Worm (Caenorhabditis elegans): ENCODE data around the gene F42A10.7.

F42A10.7 gene

DNA sequence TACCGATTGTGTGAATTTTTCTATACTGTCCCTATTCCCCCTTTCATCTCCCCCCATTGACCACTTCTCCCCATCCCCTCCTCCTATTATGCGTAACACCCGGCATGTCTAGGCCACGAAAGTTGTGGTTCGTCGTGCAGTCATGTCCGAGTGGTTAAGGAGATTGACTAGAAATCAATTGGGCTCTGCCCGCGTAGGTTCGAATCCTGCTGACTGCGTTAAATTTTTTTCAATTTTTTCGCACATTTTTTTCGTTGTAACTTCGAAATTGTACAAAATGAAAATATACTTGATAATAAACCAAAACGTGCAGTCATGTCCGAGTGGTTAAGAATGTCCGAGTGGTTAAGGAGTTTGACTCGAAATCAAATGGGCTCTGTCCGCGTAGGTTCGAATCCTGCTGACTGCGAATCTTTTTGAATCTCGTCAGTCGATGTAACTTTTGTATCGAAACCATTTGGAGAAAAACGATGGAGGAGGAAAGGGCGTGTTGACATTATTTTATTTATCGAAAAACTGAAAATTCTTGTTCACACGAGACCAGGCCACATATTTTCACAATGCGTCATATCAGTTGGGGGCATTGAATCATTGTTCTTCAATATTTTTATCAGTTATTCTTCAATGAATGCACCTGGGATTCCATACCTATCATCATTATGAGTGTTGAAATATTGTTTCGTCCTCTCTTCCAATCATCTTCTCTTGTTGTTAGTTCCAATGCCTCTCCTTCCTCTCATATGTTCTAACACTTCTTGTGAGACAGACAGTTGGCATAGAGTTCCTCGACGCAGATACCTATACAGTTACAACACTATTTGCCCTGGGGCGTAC is 19.6 kb downstream of the F42A10.7 start, which contains the start of gene nfm-1 (continued):
- TF ChIP-seq ceh-34 (tag; optimal IDR thresholded peaks at IDR 0.05), result peak; percentile 19
- TF ChIP-seq pqm-1 (tag; optimal IDR thresholded peaks at IDR 0.05), result no peak
- peak; percentile 4 for TF ChIP-seq pros-1 (tag; optimal IDR thresholded peaks at IDR 0.05)
- TF ChIP-seq ceh-2 (tag; optimal IDR thresholded peaks at IDR 0.05), result peak; percentile 25
- peak; percentile 86 for TF ChIP-seq sox-4 (tag; optimal IDR thresholded peaks at IDR 0.05)
- no peak for TF ChIP-seq mec-3 (tag; optimal IDR thresholded peaks at IDR 0.05; ENCODE audit: borderline replicate concordance)
- TF ChIP-seq pag-3 (tag; optimal IDR thresholded peaks at IDR 0.05; ENCODE audit: borderline replicate concordance), result no peak
- TF ChIP-seq lim-6 (tag; optimal IDR thresholded peaks at IDR 0.05), result no peak
- TF ChIP-seq sdc-2 (tag; optimal IDR thresholded peaks at IDR 0.05), result peak; percentile 19
- peak; percentile 63 for TF ChIP-seq hlh-15 (tag; optimal IDR thresholded peaks at IDR 0.05)
- TF ChIP-seq C38D4.7 (GFP tag; optimal IDR thresholded peaks at IDR 0.05), result peak; percentile 82
- TF ChIP-seq eyg-1 (tag; optimal IDR thresholded peaks at IDR 0.05), result peak; percentile 38
- peak; percentile 64 for TF ChIP-seq dve-1 (tag; optimal IDR thresholded peaks at IDR 0.05)
- peak; percentile 63 for TF ChIP-seq nfya-1 (tag; optimal IDR thresholded peaks at IDR 0.05)
- TF ChIP-seq hlh-13 (GFP tag; optimal IDR thresholded peaks at IDR 0.05), result peak; percentile 40
- peak; percentile 83 for TF ChIP-seq elt-2 (tag; optimal IDR thresholded peaks at IDR 0.05)
- no peak for TF ChIP-seq ets-4 (tag; optimal IDR thresholded peaks at IDR 0.05)
- TF ChIP-seq ttx-3 (tag; optimal IDR thresholded peaks at IDR 0.05), result peak; percentile 79

DNA sequence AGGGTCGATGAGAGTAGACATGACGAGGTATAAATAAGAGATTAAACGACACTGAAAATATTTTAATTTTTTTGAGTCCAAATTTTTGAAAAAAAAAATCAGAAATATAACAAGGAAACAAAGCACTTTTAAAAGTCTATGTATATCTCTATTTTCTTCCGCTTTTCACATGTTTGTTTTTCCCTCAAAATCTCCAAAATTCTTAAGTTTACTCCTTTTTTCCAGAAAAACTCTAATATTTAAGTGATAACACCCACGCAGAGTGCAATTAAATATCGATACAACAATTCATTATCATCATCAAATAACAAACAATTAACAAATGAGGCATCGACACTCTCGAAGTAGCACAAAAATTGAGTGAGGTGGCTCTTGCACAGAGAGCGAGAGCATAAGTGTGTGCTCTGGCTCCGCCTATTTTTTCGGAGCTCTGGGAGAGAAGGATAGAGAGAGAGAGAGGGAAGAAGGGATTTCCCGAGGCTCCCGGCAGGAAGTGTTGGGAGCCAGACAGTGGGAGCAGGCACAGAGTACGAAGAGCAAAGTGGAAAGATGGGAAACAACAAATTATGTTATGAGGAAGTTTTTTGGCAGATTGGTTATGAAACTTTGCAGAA is 20.7 kb downstream of the F42A10.7 start, which contains the start of gene anmt-2:
Gene anmt-2 (minus strand): TSS at position 51 of the 614 bp plus-strand sequence.
- TF ChIP-seq ceh-18 (tag; optimal IDR thresholded peaks at IDR 0.05) (peak; percentile 62), dmd-4 (tag; optimal IDR thresholded peaks at IDR 0.05; ENCODE audit: borderline replicate concordance) (no peak)

DNA sequence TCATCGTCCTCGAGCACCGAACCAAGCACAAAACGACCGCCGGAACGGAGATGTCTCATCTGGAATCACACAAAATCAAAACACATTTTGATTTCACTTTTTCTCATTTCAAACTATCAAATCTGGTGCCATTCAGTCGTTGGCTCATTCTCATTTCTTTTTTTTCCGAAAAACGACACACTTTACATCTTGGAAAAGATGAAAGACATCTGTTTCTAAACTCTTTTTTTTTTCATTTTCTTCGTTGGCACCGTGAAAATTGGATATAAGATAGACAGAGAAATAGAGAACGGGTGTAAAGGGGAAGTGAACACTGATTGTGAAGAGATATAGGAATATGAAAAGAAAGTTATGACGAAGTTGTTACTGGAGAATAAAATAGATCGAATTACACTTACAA is 22.7 kb downstream of the F42A10.7 start:
- TF ChIP-seq F13H6.1 (tag; optimal IDR thresholded peaks at IDR 0.05) (no peak), hlh-6 (tag; optimal IDR thresholded peaks at IDR 0.05) (no peak), C08G9.2 (tag; optimal IDR thresholded peaks at IDR 0.05) (no peak), ceh-19 (GFP tag; optimal IDR thresholded peaks at IDR 0.05) (no peak), pag-3 (tag; optimal IDR thresholded peaks at IDR 0.05; ENCODE audit: borderline replicate concordance) (no peak), unc-55 (GFP tag; optimal IDR thresholded peaks at IDR 0.05) (no peak), elt-2 (tag; optimal IDR thresholded peaks at IDR 0.05) (no peak), nhr-232 (tag; optimal IDR thresholded peaks at IDR 0.05) (no peak), ceh-24 (tag; optimal IDR thresholded peaks at IDR 0.05) (no peak), ceh-31 (tag; optimal IDR thresholded peaks at IDR 0.05) (no peak), K09A11.1 (tag; optimal IDR thresholded peaks at IDR 0.05; ENCODE audit: insufficient read depth) (no peak), hlh-30 (tag; optimal IDR thresholded peaks at IDR 0.05; ENCODE audit: insufficient read depth) (no peak), pha-2 (tag; optimal IDR thresholded peaks at IDR 0.05) (no peak), ztf-16 (tag; optimal IDR thresholded peaks at IDR 0.05) (no peak)

DNA sequence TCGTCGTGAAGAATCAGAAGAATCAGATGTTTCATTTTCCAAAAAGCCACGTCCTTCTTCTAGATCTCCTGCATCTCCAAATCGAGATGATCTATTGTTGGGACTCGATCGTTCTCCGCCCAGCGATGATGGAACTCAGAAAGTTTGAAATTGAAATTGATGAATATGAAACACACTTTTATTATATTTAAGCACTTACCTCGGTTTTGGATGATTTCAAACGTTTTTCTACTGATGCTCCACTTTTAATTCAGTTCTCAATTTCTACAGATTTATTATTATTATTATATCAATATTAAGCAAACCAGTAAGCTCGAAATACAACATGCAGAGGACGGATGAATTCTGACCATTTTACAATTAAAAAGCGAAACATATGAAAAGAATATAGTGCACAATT is 23.9 kb downstream of the F42A10.7 start:
- no peak for TF ChIP-seq T23F11.4 (GFP tag; optimal IDR thresholded peaks at IDR 0.05)
- TF ChIP-seq nhr-232 (tag; optimal IDR thresholded peaks at IDR 0.05), result no peak
- no peak for TF ChIP-seq ceh-31 (tag; optimal IDR thresholded peaks at IDR 0.05)
- no peak for TF ChIP-seq hlh-8 (tag; optimal IDR thresholded peaks at IDR 0.05)
- no peak for TF ChIP-seq ceh-6 (GFP tag; optimal IDR thresholded peaks at IDR 0.05)
- no peak for TF ChIP-seq ceh-14 (tag; optimal IDR thresholded peaks at IDR 0.05)
- no peak for TF ChIP-seq ttx-3 (tag; optimal IDR thresholded peaks at IDR 0.05)
- TF ChIP-seq gmeb-2 (tag; optimal IDR thresholded peaks at IDR 0.05), result no peak
- no peak for TF ChIP-seq ceh-18 (tag; optimal IDR thresholded peaks at IDR 0.05)
- TF ChIP-seq pag-3 (tag; optimal IDR thresholded peaks at IDR 0.05; ENCODE audit: borderline replicate concordance), result no peak
- no peak for TF ChIP-seq nhr-11 (tag; optimal IDR thresholded peaks at IDR 0.05)
